Worm (Caenorhabditis elegans) whole organism, young adult: ENCODE data around the gene F44E5.17.

ENCODE experiments used
- B0035.1 ChIP-seq: sonication (generic microtip); optimal IDR thresholded peaks from 2 replicates; lab custom pipeline; 2016; ENCODE audit warnings: missing genetic modification characterization, mild to moderate bottlenecking, missing compliant biosample characterization, missing genotype, missing genetic modification reagents
- F49E8.2 ChIP-seq: sonication (generic microtip); optimal IDR thresholded peaks from 3 replicates; lab custom pipeline; 2017; ENCODE audit warnings: missing genetic modification characterization, mild to moderate bottlenecking, missing compliant biosample characterization, antibody characterized with exemption, moderate library complexity; ENCODE audit not compliant: insufficient read depth
- F57C9.4 ChIP-seq: sonication (generic microtip); optimal IDR thresholded peaks from 2 replicates; lab custom pipeline; 2017; ENCODE audit warnings: mild to moderate bottlenecking, missing genetic modification characterization, missing compliant biosample characterization
- T26A5.8 ChIP-seq: sonication (generic microtip); optimal IDR thresholded peaks from 2 replicates; lab custom pipeline; 2016; ENCODE audit warnings: missing genetic modification characterization, missing compliant biosample characterization
- Y53G8AR.9 ChIP-seq: fragments of 200-800 bp; sonication (Bioruptor generic); conservative IDR thresholded peaks from 2 replicates; pipeline ENCODE4 v1.3.6; 2022; ENCODE audit warnings: missing genetic modification reagents, missing genetic modification characterization, missing compliant biosample characterization
- Y67H2A.10 ChIP-seq: fragments of 200-800 bp; sonication (Bioruptor generic); conservative IDR thresholded peaks from 2 replicates; pipeline ENCODE4 v1.3.6; 2022; ENCODE audit warnings: missing genetic modification reagents, missing genetic modification characterization, missing compliant biosample characterization
- Y95B8A.8 ChIP-seq: fragments of 200-800 bp; sonication (Bioruptor generic); IDR thresholded peaks from 2 replicates; pipeline ENCODE4 v1.3.6; 2022; ENCODE audit warnings: missing genetic modification reagents, missing genetic modification characterization, missing compliant biosample characterization
- ama-1 ChIP-seq, 3 experiments: fragments of 150-350 bp in 1 of 3; sonication (generic microtip) in 2 of 3; optimal IDR thresholded peaks; 2 replicates each; lab custom pipeline; 2014 to 2018; ENCODE audit warnings: missing biosample characterization in 2 of 3, missing genetic modification characterization in 2 of 3, missing genetic modification reagents in 2 of 3
- attf-3 ChIP-seq: fragments of 200-800 bp; sonication (Bioruptor generic); conservative IDR thresholded peaks from 2 replicates; pipeline ENCODE4 v1.3.6; 2022; ENCODE audit warnings: missing genetic modification reagents, missing genetic modification characterization, missing compliant biosample characterization
- bed-2 ChIP-seq: fragments of 200-800 bp; sonication (Bioruptor generic); IDR thresholded peaks from 2 replicates; pipeline ENCODE4 v1.3.6; 2022; ENCODE audit warnings: missing genetic modification reagents, missing genetic modification characterization, missing compliant biosample characterization
- cebp-1 ChIP-seq, 2 experiments: fragments of 200-800 bp in 1 of 2; sonication (Bioruptor generic) in 1 of 2; sonication (generic microtip) in 1 of 2; IDR thresholded peaks in 1 of 2; optimal IDR thresholded peaks in 1 of 2; 2 replicates each; pipeline versions ENCODE4 v1.3.6 to Lab custom; 2017 to 2022; ENCODE audit warnings: missing compliant biosample characterization in 2 of 2, missing genetic modification characterization in 2 of 2, mild to moderate bottlenecking in 1 of 2, missing genetic modification reagents in 1 of 2, moderate library complexity in 1 of 2
- ceh-100 ChIP-seq: fragments of 200-800 bp; sonication (Bioruptor generic); IDR thresholded peaks from 2 replicates; pipeline ENCODE4 v1.3.6; 2022; ENCODE audit warnings: missing genetic modification reagents, missing genetic modification characterization, missing compliant biosample characterization
- ceh-27 ChIP-seq: fragments of 200-800 bp; sonication (Bioruptor generic); optimal IDR thresholded peaks from 2 replicates; lab custom pipeline; 2018; ENCODE audit warnings: mild to moderate bottlenecking, missing genetic modification characterization, moderate library complexity, missing compliant biosample characterization
- ceh-40 ChIP-seq: fragments of 200-800 bp; sonication (Bioruptor generic); IDR thresholded peaks from 2 replicates; pipeline ENCODE4 v1.3.6; 2022; ENCODE audit warnings: missing genetic modification characterization, missing compliant biosample characterization
- dpff-1 ChIP-seq: sonication (generic microtip); optimal IDR thresholded peaks from 2 replicates; lab custom pipeline; 2017; ENCODE audit warnings: mild to moderate bottlenecking, missing genetic modification characterization, missing compliant biosample characterization
- him-1 ChIP-seq: sonication (generic microtip); optimal IDR thresholded peaks from 2 replicates; lab custom pipeline; 2016; ENCODE audit warnings: missing genotype, missing genetic modification reagents, missing genetic modification characterization, missing compliant biosample characterization
- hlh-12 ChIP-seq: sonication (generic microtip); optimal IDR thresholded peaks from 2 replicates; lab custom pipeline; 2016; ENCODE audit warnings: missing genetic modification characterization, missing compliant biosample characterization
- hmg-1.2 ChIP-seq: fragments of 200-800 bp; sonication (Bioruptor generic); IDR thresholded peaks from 2 replicates; pipeline ENCODE4 v1.3.6; 2022; ENCODE audit warnings: missing genetic modification reagents, missing genetic modification characterization, missing compliant biosample characterization
- hsf-1 ChIP-seq: fragments of 200-800 bp; sonication (Bioruptor generic); IDR thresholded peaks from 2 replicates; pipeline ENCODE4 v1.3.6; 2022; ENCODE audit warnings: missing genetic modification reagents, missing genetic modification characterization, missing compliant biosample characterization
- lin-35 ChIP-seq, 3 experiments: fragments of 150-350 bp in 2 of 3; sonication (generic microtip) in 1 of 3; optimal IDR thresholded peaks; 2 replicates each; lab custom pipeline; 2014 to 2018; ENCODE audit warnings: missing biosample characterization in 3 of 3, missing genetic modification characterization in 3 of 3, missing genetic modification reagents in 3 of 3
- lin-40 ChIP-seq: sonication (generic microtip); optimal IDR thresholded peaks from 2 replicates; lab custom pipeline; 2016; ENCODE audit warnings: missing genetic modification characterization, mild to moderate bottlenecking, missing compliant biosample characterization, missing genotype, missing genetic modification reagents
- lin-54 ChIP-seq: fragments of 200-800 bp; sonication (Bioruptor generic); optimal IDR thresholded peaks from 2 replicates; lab custom pipeline; 2018; ENCODE audit warnings: mild to moderate bottlenecking, missing genetic modification characterization, missing compliant biosample characterization
- lir-1 ChIP-seq: fragments of 200-800 bp; sonication (Bioruptor generic); conservative IDR thresholded peaks from 2 replicates; pipeline ENCODE4 v1.3.6; 2022; ENCODE audit warnings: missing genetic modification reagents, missing genetic modification characterization, missing compliant biosample characterization
- lsl-1 ChIP-seq: fragments of 200-800 bp; sonication (Bioruptor generic); optimal IDR thresholded peaks from 2 replicates; lab custom pipeline; 2018; ENCODE audit warnings: mild to moderate bottlenecking, missing genetic modification characterization, moderate library complexity, missing compliant biosample characterization
- madf-6 ChIP-seq: fragments of 200-800 bp; sonication (Bioruptor generic); IDR thresholded peaks from 2 replicates; pipeline ENCODE4 v1.3.6; 2022; ENCODE audit warnings: missing genetic modification reagents, missing genetic modification characterization, missing compliant biosample characterization
- mcd-1 ChIP-seq: fragments of 200-800 bp; sonication (Bioruptor generic); IDR thresholded peaks from 2 replicates; pipeline ENCODE4 v1.3.6; 2022; ENCODE audit warnings: missing genetic modification reagents, missing genetic modification characterization, missing compliant biosample characterization
- mel-28 ChIP-seq: sonication (generic microtip); optimal IDR thresholded peaks from 2 replicates; lab custom pipeline; 2016; ENCODE audit warnings: borderline replicate concordance, mild to moderate bottlenecking, missing genetic modification characterization, missing compliant biosample characterization
- nhr-120 ChIP-seq: fragments of 200-800 bp; sonication (Bioruptor generic); IDR thresholded peaks from 2 replicates; pipeline ENCODE4 v1.3.6; 2022; ENCODE audit warnings: missing genetic modification characterization, missing compliant biosample characterization
- nhr-179 ChIP-seq: sonication (generic microtip); optimal IDR thresholded peaks from 2 replicates; lab custom pipeline; 2016; ENCODE audit warnings: mild to moderate bottlenecking, missing genetic modification characterization, missing compliant biosample characterization
- nhr-80 ChIP-seq: sonication (generic microtip); optimal IDR thresholded peaks from 2 replicates; lab custom pipeline; 2016; ENCODE audit warnings: missing genetic modification characterization, missing compliant biosample characterization
- nhr-90 ChIP-seq: sonication (generic microtip); optimal IDR thresholded peaks from 2 replicates; lab custom pipeline; 2016; ENCODE audit warnings: missing genotype, mild to moderate bottlenecking, missing genetic modification characterization, missing compliant biosample characterization
- repo-1 ChIP-seq: sonication (generic microtip); optimal IDR thresholded peaks from 2 replicates; lab custom pipeline; 2017; ENCODE audit warnings: mild to moderate bottlenecking, missing genetic modification characterization, missing compliant biosample characterization
- sea-2 ChIP-seq: fragments of 200-800 bp; sonication (Bioruptor generic); IDR thresholded peaks from 2 replicates; pipeline ENCODE4 v1.3.6; 2022; ENCODE audit warnings: missing genetic modification characterization, missing compliant biosample characterization
- snpc-1.1 ChIP-seq: sonication (generic microtip); optimal IDR thresholded peaks from 2 replicates; lab custom pipeline; 2017; ENCODE audit warnings: missing genetic modification characterization, mild to moderate bottlenecking, missing compliant biosample characterization, antibody characterized with exemption, moderate library complexity, missing genotype, missing genetic modification reagents; ENCODE audit not compliant: insufficient read depth
- snpc-4 ChIP-seq, 5 experiments: fragments of 150-350 bp in 1 of 5; sonication (generic microtip) in 4 of 5; optimal IDR thresholded peaks; 2 replicates each; lab custom pipeline; 2014 to 2018; ENCODE audit warnings: missing genetic modification characterization in 5 of 5, missing biosample characterization in 3 of 5, antibody characterized with exemption in 2 of 5, mild to moderate bottlenecking in 2 of 5, missing compliant biosample characterization in 2 of 5, missing genotype in 2 of 5, moderate library complexity in 2 of 5, missing genetic modification reagents in 1 of 5
- somi-1 ChIP-seq: fragments of 200-800 bp; sonication (Bioruptor generic); optimal IDR thresholded peaks from 2 replicates; lab custom pipeline; 2018; ENCODE audit warnings: mild to moderate bottlenecking, missing genetic modification characterization, missing compliant biosample characterization
- unc-62 ChIP-seq: fragments of 150-350 bp; optimal IDR thresholded peaks from 2 replicates; lab custom pipeline; 2014; ENCODE audit warnings: missing biosample characterization, missing genetic modification reagents, missing genetic modification characterization
- zfh-2 ChIP-seq: fragments of 200-800 bp; sonication (Bioruptor generic); conservative IDR thresholded peaks from 2 replicates; pipeline ENCODE4 v1.3.6; 2022; ENCODE audit warnings: missing genetic modification reagents, missing genetic modification characterization, missing compliant biosample characterization
- ztf-18 ChIP-seq: sonication (generic microtip); optimal IDR thresholded peaks from 2 replicates; lab custom pipeline; 2016; ENCODE audit warnings: missing genotype, mild to moderate bottlenecking, missing genetic modification characterization, missing compliant biosample characterization
- ztf-28 ChIP-seq: fragments of 200-800 bp; sonication (Bioruptor generic); IDR thresholded peaks from 2 replicates; pipeline ENCODE4 v1.3.6; 2022; ENCODE audit warnings: missing genetic modification reagents, missing genetic modification characterization, missing compliant biosample characterization
- ztf-3 ChIP-seq: fragments of 200-800 bp; sonication (Bioruptor generic); optimal IDR thresholded peaks from 2 replicates; lab custom pipeline; 2018; ENCODE audit warnings: mild to moderate bottlenecking, missing genetic modification characterization, missing compliant biosample characterization
- ztf-6 ChIP-seq: fragments of 200-800 bp; sonication (Bioruptor generic); IDR thresholded peaks from 2 replicates; pipeline ENCODE4 v1.3.6; 2022; ENCODE audit warnings: missing genetic modification reagents, missing genetic modification characterization, missing compliant biosample characterization

F44E5.17 gene

ce11 chrII:11753186-11753585, 4.8 kb upstream of the F44E5.17 start:
- TF ChIP-seq sea-2 (GFP tag; lab: Robert Waterston, UW) (no peak), snpc-1.1 (peak; percentile 16), snpc-4 (GFP tag; optimal IDR thresholded peaks at IDR 0.05; lab: Kevin White, UChicago) (no peak), snpc-4 (tag; optimal IDR thresholded peaks at IDR 0.05; lab: Kevin White, UChicago) (peak in 3 of 4 experiments; percentile 51 to 79 (median 76))

- no peak for TF ChIP-seq Y95B8A.8 (GFP tag; lab: Robert Waterston, UW)
- peak; percentile 25 for TF ChIP-seq ceh-27
- TF ChIP-seq cebp-1 (GFP tag; IDR thresholded peaks at IDR 0.05; lab: Robert Waterston, UW), result no peak
- peak; percentile 63 for TF ChIP-seq cebp-1 (tag; optimal IDR thresholded peaks at IDR 0.05; lab: Kevin White, UChicago)
- TF ChIP-seq lin-35 (GFP tag; optimal IDR thresholded peaks at IDR 0.05; lab: Kevin White, UChicago), result peak in 1 of 3 experiments; percentile 23
- TF ChIP-seq zfh-2 (GFP tag; lab: Robert Waterston, UW), result peak; percentile 62
Measured at ce11 chrII:11751615-11752174, 3.3 kb upstream of the F44E5.17 start.

ce11 chrII:11749490-11750172, 1.2 kb upstream of the F44E5.17 start:
- TF ChIP-seq lsl-1, result no peak
- TF ChIP-seq mcd-1 (GFP tag; lab: Robert Waterston, UW), result peak; percentile 73
- TF ChIP-seq ceh-100 (GFP tag; lab: Robert Waterston, UW), result 0 out of 2 replicates have a peak, but pooled peaks have one; percentile 24
- TF ChIP-seq T26A5.8, result no peak
- TF ChIP-seq nhr-90 (tag; lab: Kevin White, UChicago), result peak; percentile 63
- peak; percentile 26 for TF ChIP-seq lin-54 (GFP tag; lab: Kevin White, UChicago)
- no peak for TF ChIP-seq ztf-3
- no peak for TF ChIP-seq hlh-12
- no peak for TF ChIP-seq unc-62 (GFP tag; lab: Kevin White, UChicago)
- peak; percentile 17 for TF ChIP-seq somi-1
- TF ChIP-seq lir-1 (GFP tag; lab: Robert Waterston, UW), result peak; percentile 66
- TF ChIP-seq Y53G8AR.9 (GFP tag; lab: Robert Waterston, UW), result no peak
- TF ChIP-seq F57C9.4 (tag; lab: Kevin White, UChicago), result no peak
- TF ChIP-seq Y67H2A.10 (GFP tag; lab: Robert Waterston, UW), result no peak
- TF ChIP-seq him-1, result no peak
- TF ChIP-seq F49E8.2 (tag; lab: Kevin White, UChicago), result no peak
- TF ChIP-seq dpff-1, result peak; percentile 50
- peak; percentile 66 for TF ChIP-seq ztf-18 (tag; lab: Kevin White, UChicago)
- TF ChIP-seq sea-2 (GFP tag; lab: Robert Waterston, UW), result no peak
- no peak for TF ChIP-seq ztf-28
- TF ChIP-seq repo-1, result peak; percentile 70
- no peak for TF ChIP-seq mel-28 (tag; lab: Kevin White, UChicago)
- TF ChIP-seq attf-3 (GFP tag; lab: Robert Waterston, UW), result no peak
- TF ChIP-seq nhr-179, result no peak
- TF ChIP-seq nhr-80, result peak; percentile 83
- TF ChIP-seq lin-40 (tag; lab: Kevin White, UChicago), result peak; percentile 91
- peak; percentile 38 for TF ChIP-seq B0035.1
- TF ChIP-seq hmg-1.2 (GFP tag; lab: Robert Waterston, UW), result peak; percentile 85
- no peak for TF ChIP-seq nhr-120 (GFP tag; lab: Robert Waterston, UW)
- no peak for TF ChIP-seq hsf-1 (GFP tag; lab: Robert Waterston, UW)
- no peak for TF ChIP-seq ztf-6 (GFP tag; lab: Robert Waterston, UW)
- no peak for TF ChIP-seq madf-6 (GFP tag; lab: Robert Waterston, UW)
- peak; percentile 49; the same call in 1 of the 2 replicates for TF ChIP-seq bed-2 (GFP tag; lab: Robert Waterston, UW)
- TF ChIP-seq ama-1 (optimal IDR thresholded peaks at IDR 0.05; lab: Kevin White, UChicago), result no peak
- TF ChIP-seq ama-1 (GFP tag; optimal IDR thresholded peaks at IDR 0.05; lab: Kevin White, UChicago), result no peak
- TF ChIP-seq ceh-40 (GFP tag; lab: Robert Waterston, UW), result no peak
